Worm (Caenorhabditis elegans): ENCODE results near the gene cyn-4.

cyn-4 gene

ce11 chrII:10873631-10874030 lies 1.2 kb upstream of the cyn-4 start, which contains the start of gene orc-2:
TSS of gene orc-2 (plus strand) at chrII:10873931.
- TF ChIP-seq ets-4 (tag; optimal IDR thresholded peaks at IDR 0.05): no peak

DNA sequence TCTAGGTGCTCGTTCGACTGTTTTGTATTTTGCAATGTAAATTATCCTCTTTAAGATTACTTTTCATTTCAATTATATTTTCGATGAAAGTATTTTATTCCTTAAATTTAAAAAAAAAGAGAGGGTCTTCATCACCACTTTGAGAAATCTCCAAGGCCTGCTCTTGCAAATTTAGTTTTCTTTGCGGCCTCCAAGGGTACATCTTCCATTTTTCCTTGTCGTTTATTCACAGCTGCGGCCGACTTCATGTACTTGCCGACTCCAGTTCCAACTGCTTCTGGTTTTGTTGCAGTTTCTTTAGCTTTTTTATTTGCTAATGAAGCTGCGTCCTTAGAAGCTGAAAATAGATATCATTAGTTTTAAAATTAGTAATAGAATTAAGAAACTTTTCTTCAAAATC lies 1.7 kb downstream of the cyn-4 start:
- no peak for TF ChIP-seq ceh-48 (tag; optimal IDR thresholded peaks at IDR 0.05)
- no peak for TF ChIP-seq hlh-15 (tag; optimal IDR thresholded peaks at IDR 0.05)
- no peak for TF ChIP-seq unc-55 (GFP tag; optimal IDR thresholded peaks at IDR 0.05)
- TF ChIP-seq C38D4.7 (GFP tag; optimal IDR thresholded peaks at IDR 0.05): no peak
- no peak for TF ChIP-seq ttx-3 (tag; optimal IDR thresholded peaks at IDR 0.05)
- TF ChIP-seq nfya-1 (tag; optimal IDR thresholded peaks at IDR 0.05): no peak
- TF ChIP-seq elt-2 (tag; optimal IDR thresholded peaks at IDR 0.05): no peak
- TF ChIP-seq ref-2 (tag; optimal IDR thresholded peaks at IDR 0.05): no peak
- no peak for TF ChIP-seq tbx-2 (tag; optimal IDR thresholded peaks at IDR 0.05)
- TF ChIP-seq odd-2 (tag; optimal IDR thresholded peaks at IDR 0.05): no peak
- TF ChIP-seq rnt-1 (tag; optimal IDR thresholded peaks at IDR 0.05): no peak
- no peak for TF ChIP-seq dve-1 (tag; optimal IDR thresholded peaks at IDR 0.05)
- no peak for TF ChIP-seq pha-2 (tag; optimal IDR thresholded peaks at IDR 0.05)
- no peak for TF ChIP-seq pqm-1 (tag; optimal IDR thresholded peaks at IDR 0.05)

DNA sequence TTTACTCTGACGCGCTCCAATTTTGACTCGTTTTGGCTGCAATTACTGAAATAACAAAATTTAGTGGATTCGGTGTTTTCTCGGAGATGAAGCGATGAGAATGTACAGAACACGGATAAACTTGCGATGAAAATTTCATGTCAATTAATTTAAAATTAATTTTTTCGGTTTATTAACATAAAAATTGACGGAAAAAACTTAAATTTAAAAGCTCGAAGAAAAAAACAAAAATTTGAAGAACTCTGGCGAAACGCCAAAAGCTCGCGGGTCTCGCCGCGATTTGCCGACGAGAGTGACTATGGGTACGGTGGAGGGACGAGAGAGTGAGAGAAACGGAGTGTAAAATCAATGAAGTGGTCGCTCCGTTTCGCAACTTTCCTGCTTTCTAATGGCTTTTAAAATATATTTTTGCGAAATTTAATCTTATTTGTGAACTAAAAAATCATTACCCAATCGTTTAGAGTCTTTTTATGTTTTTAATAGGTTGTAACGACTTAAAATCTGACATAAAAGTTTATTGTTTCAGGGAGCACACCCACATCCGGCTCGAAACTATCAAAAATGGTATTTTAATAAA lies 3.7 kb downstream of the cyn-4 start, which contains the start of the genes gmps-1 and cap-2:
Gene gmps-1 (minus strand): TSS at position 51 of the 577 bp plus-strand sequence.
Gene cap-2 (plus strand): TSS at position 527 of the 577 bp plus-strand sequence.
- peak; percentile 11 for TF ChIP-seq ztf-16 (tag; optimal IDR thresholded peaks at IDR 0.05)
- no peak for TF ChIP-seq sdc-2 (tag; optimal IDR thresholded peaks at IDR 0.05)
- no peak for TF ChIP-seq ttx-3 (tag; optimal IDR thresholded peaks at IDR 0.05)
- TF ChIP-seq ceh-6 (GFP tag; optimal IDR thresholded peaks at IDR 0.05): no peak
- TF ChIP-seq fkh-6 (tag; optimal IDR thresholded peaks at IDR 0.05): no peak
- TF ChIP-seq mec-3 (tag; optimal IDR thresholded peaks at IDR 0.05; ENCODE audit: borderline replicate concordance): no peak
- TF ChIP-seq ets-4 (tag; optimal IDR thresholded peaks at IDR 0.05): peak; percentile 22
- no peak for TF ChIP-seq odd-2 (tag; optimal IDR thresholded peaks at IDR 0.05)
- TF ChIP-seq Y22D7AL.16 (tag; optimal IDR thresholded peaks at IDR 0.05): no peak
- TF ChIP-seq pha-2 (tag; optimal IDR thresholded peaks at IDR 0.05): peak; percentile 10
- no peak for TF ChIP-seq K02D7.2 (tag; optimal IDR thresholded peaks at IDR 0.05)
- TF ChIP-seq ama-1 (optimal IDR thresholded peaks at IDR 0.05): no peak
- no peak for TF ChIP-seq hlh-15 (tag; optimal IDR thresholded peaks at IDR 0.05)
- TF ChIP-seq tbx-2 (tag; optimal IDR thresholded peaks at IDR 0.05): peak; percentile 80
- TF ChIP-seq hlh-30 (tag; optimal IDR thresholded peaks at IDR 0.05; ENCODE audit: insufficient read depth): no peak
- no peak for TF ChIP-seq syd-9 (tag; optimal IDR thresholded peaks at IDR 0.05)
- TF ChIP-seq tbx-7 (tag; optimal IDR thresholded peaks at IDR 0.05): no peak
- no peak for TF ChIP-seq ref-2 (tag; optimal IDR thresholded peaks at IDR 0.05)
- TF ChIP-seq lin-11 (tag; optimal IDR thresholded peaks at IDR 0.05): peak; percentile 6
- no peak for TF ChIP-seq ceh-9 (tag; optimal IDR thresholded peaks at IDR 0.05)
- no peak for TF ChIP-seq ceh-24 (tag; optimal IDR thresholded peaks at IDR 0.05)
- no peak for TF ChIP-seq pros-1 (tag; optimal IDR thresholded peaks at IDR 0.05)
- peak; percentile 29 for TF ChIP-seq rnt-1 (tag; optimal IDR thresholded peaks at IDR 0.05)
- no peak for TF ChIP-seq ceh-22 (tag; optimal IDR thresholded peaks at IDR 0.05)
- TF ChIP-seq unc-86 (tag; optimal IDR thresholded peaks at IDR 0.05): peak; percentile 30
- peak; percentile 47 for TF ChIP-seq C08G9.2 (tag; optimal IDR thresholded peaks at IDR 0.05)
- TF ChIP-seq nhr-232 (tag; optimal IDR thresholded peaks at IDR 0.05): no peak
- peak; percentile 53; the same call in 1 of the 2 replicates for TF ChIP-seq unc-3 (GFP tag; conservative IDR thresholded peaks at IDR 0.05)
- TF ChIP-seq unc-3 (tag; optimal IDR thresholded peaks at IDR 0.05): no peak
- TF ChIP-seq che-1 (tag; optimal IDR thresholded peaks at IDR 0.05): no peak
- TF ChIP-seq ceh-45 (GFP tag; IDR thresholded peaks at IDR 0.05): no peak
- TF ChIP-seq ceh-30 (tag; optimal IDR thresholded peaks at IDR 0.05): no peak
- TF ChIP-seq hlh-6 (tag; optimal IDR thresholded peaks at IDR 0.05): no peak
- TF ChIP-seq unc-42 (tag; optimal IDR thresholded peaks at IDR 0.05): peak; percentile 69
- peak; percentile 40 for TF ChIP-seq ceh-14 (tag; optimal IDR thresholded peaks at IDR 0.05)
- TF ChIP-seq gmeb-2 (tag; optimal IDR thresholded peaks at IDR 0.05): no peak
- no peak for TF ChIP-seq lim-6 (tag; optimal IDR thresholded peaks at IDR 0.05)
- no peak for TF ChIP-seq C38D4.7 (GFP tag; optimal IDR thresholded peaks at IDR 0.05)
- no peak for TF ChIP-seq hlh-13 (GFP tag; optimal IDR thresholded peaks at IDR 0.05)
- TF ChIP-seq pax-1 (tag; optimal IDR thresholded peaks at IDR 0.05): peak; percentile 56
- peak; percentile 36 for TF ChIP-seq dve-1 (tag; optimal IDR thresholded peaks at IDR 0.05)
- TF ChIP-seq zip-5 (tag; optimal IDR thresholded peaks at IDR 0.05): no peak
- TF ChIP-seq pag-3 (tag; optimal IDR thresholded peaks at IDR 0.05; ENCODE audit: borderline replicate concordance): no peak

All from whole organism, late embryonic.